Worm (Caenorhabditis elegans) whole organism, L4/young adult: Measurements from ENCODE around the gene col-177.

Experiments used
- W03F9.2 ChIP-seq: fragments of 150-350 bp; optimal IDR thresholded peaks from 2 replicates; lab custom pipeline; 2014; ENCODE audit warnings: missing biosample characterization, missing genetic modification characterization
- dao-5 ChIP-seq: sonication (generic microtip); optimal IDR thresholded peaks from 2 replicates; lab custom pipeline; 2016; ENCODE audit warnings: missing genotype, missing genetic modification characterization, moderate library complexity, missing compliant biosample characterization
- him-1 ChIP-seq: sonication (generic microtip); optimal IDR thresholded peaks from 2 replicates; lab custom pipeline; 2016; ENCODE audit warnings: missing genotype, missing genetic modification reagents, missing genetic modification characterization, missing compliant biosample characterization

- no peak for TF ChIP-seq W03F9.2 (tag; lab: Kevin White, UChicago)
- no peak for TF ChIP-seq dao-5 (tag; lab: Kevin White, UChicago)
- TF ChIP-seq him-1 (tag; lab: Kevin White, UChicago) = no peak
Observed at ce11 chrX:11032412-11032811, 30.8 kb upstream of the col-177 start.
